Worm (Caenorhabditis elegans): ENCODE measurements around the gene eif-2Bgamma.

The eif-2Bgamma gene

ce11 chrII:6958136-6958535, 9.3 kb downstream of the eif-2Bgamma start:
- TF ChIP-seq unc-62 (GFP tag; optimal IDR thresholded peaks at IDR 0.05), result no peak

ce11 chrII:6955084-6955697, 12.3 kb downstream of the eif-2Bgamma start:
- no peak for TF ChIP-seq unc-62 (GFP tag; optimal IDR thresholded peaks at IDR 0.05)

ce11 chrII:6951250-6951806, 16.1 kb downstream of the eif-2Bgamma start, which contains the start of the genes malt-1 and ceh-38:
TSS of gene malt-1 (minus strand) at chrII:6951300.
TSS of gene ceh-38 (plus strand) at chrII:6951526.
- no peak for TF ChIP-seq unc-62 (GFP tag; optimal IDR thresholded peaks at IDR 0.05)

ce11 chrII:6943299-6944051, 24.0 kb downstream of the eif-2Bgamma start:
- TF ChIP-seq unc-62 (GFP tag; optimal IDR thresholded peaks at IDR 0.05), result no peak

ce11 chrII:6941520-6941919, 25.9 kb downstream of the eif-2Bgamma start:
- TF ChIP-seq unc-62 (GFP tag; optimal IDR thresholded peaks at IDR 0.05), result no peak

- TF ChIP-seq unc-62 (GFP tag; optimal IDR thresholded peaks at IDR 0.05), result no peak
Observed at ce11 chrII:6940726-6941230, 26.7 kb downstream of the eif-2Bgamma start.

- no peak for TF ChIP-seq unc-62 (GFP tag; optimal IDR thresholded peaks at IDR 0.05)
Observed at ce11 chrII:6939873-6940272, 27.6 kb downstream of the eif-2Bgamma start.

ce11 chrII:6937057-6937456, 30.4 kb downstream of the eif-2Bgamma start:
- no peak for TF ChIP-seq unc-62 (GFP tag; optimal IDR thresholded peaks at IDR 0.05)

- TF ChIP-seq unc-62 (GFP tag; optimal IDR thresholded peaks at IDR 0.05), result no peak
Observed at ce11 chrII:6936528-6936927, 30.9 kb downstream of the eif-2Bgamma start.

ce11 chrII:6935975-6936374, 31.5 kb downstream of the eif-2Bgamma start:
- no peak for TF ChIP-seq unc-62 (GFP tag; optimal IDR thresholded peaks at IDR 0.05)

- TF ChIP-seq unc-62 (GFP tag; optimal IDR thresholded peaks at IDR 0.05), result no peak
Observed at ce11 chrII:6934729-6935128, 32.7 kb downstream of the eif-2Bgamma start.

ce11 chrII:6932978-6933377, 34.5 kb downstream of the eif-2Bgamma start:
- TF ChIP-seq unc-62 (GFP tag; optimal IDR thresholded peaks at IDR 0.05), result no peak

ce11 chrII:6930072-6930471, 37.4 kb downstream of the eif-2Bgamma start:
- TF ChIP-seq unc-62 (GFP tag; optimal IDR thresholded peaks at IDR 0.05), result no peak

- TF ChIP-seq unc-62 (GFP tag; optimal IDR thresholded peaks at IDR 0.05), result no peak
Observed at ce11 chrII:6928416-6928815, 39.0 kb downstream of the eif-2Bgamma start, which contains the start of gene flcn-1. TSS of gene flcn-1 (plus strand) at chrII:6928763.

ce11 chrII:6927603-6928002, 39.8 kb downstream of the eif-2Bgamma start, which contains the start of gene F22D3.4:
TSS of gene F22D3.4 (minus strand) at chrII:6927603.
- TF ChIP-seq unc-62 (GFP tag; optimal IDR thresholded peaks at IDR 0.05), result no peak

- no peak for TF ChIP-seq unc-62 (GFP tag; optimal IDR thresholded peaks at IDR 0.05)
Observed at ce11 chrII:6927034-6927433, 40.4 kb downstream of the eif-2Bgamma start.

- no peak for TF ChIP-seq unc-62 (GFP tag; optimal IDR thresholded peaks at IDR 0.05)
Observed at ce11 chrII:6926488-6926887, 41.0 kb downstream of the eif-2Bgamma start.

Data from whole organism, dauer.